Worm (Caenorhabditis elegans): ENCODE data around the gene npp-16.

npp-16 gene

DNA sequence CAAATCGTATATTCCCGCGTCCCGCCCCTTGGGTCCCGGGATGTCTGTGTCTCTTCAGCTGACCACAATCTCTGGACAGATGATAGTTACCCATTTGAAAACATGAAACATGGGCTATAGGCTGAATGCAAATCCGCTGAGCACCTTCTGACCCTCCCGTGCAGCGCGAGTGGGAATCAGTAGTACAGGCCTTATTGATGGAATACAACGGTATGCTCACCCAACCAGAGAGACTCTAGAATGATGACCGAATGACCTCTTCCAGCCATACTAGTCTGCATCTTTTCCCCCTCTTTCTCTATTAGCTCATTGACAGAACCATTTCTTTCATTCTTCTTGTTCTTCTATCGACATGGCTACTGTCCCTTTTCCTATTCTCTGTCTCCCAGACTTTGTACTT is 8.6 kb upstream of the npp-16 start, which contains the start of gene sdz-33:
Gene sdz-33 (plus strand): TSS at position 301 of the 400 bp plus-strand sequence.
- TF ChIP-seq ceh-90 (tag; optimal IDR thresholded peaks at IDR 0.05) (no peak), sup-37 (GFP tag; optimal IDR thresholded peaks at IDR 0.05) (no peak), dpl-1 (GFP tag; optimal IDR thresholded peaks at IDR 0.05) (no peak), lir-3 (tag; optimal IDR thresholded peaks at IDR 0.05; ENCODE audit: poor library complexity) (no peak), skn-1 (tag; optimal IDR thresholded peaks at IDR 0.05) (no peak), hlh-4 (tag; optimal IDR thresholded peaks at IDR 0.05) (no peak), snu-23 (GFP tag; optimal IDR thresholded peaks at IDR 0.05) (no peak), aha-1 (tag; optimal IDR thresholded peaks at IDR 0.05) (no peak), lsy-2 (tag; optimal IDR thresholded peaks at IDR 0.05) (no peak), zip-4 (GFP tag; optimal IDR thresholded peaks at IDR 0.05) (no peak), ceh-8 (GFP tag; optimal IDR thresholded peaks at IDR 0.05) (no peak), nhr-20 (tag; optimal IDR thresholded peaks at IDR 0.05) (no peak), swsn-7 (tag; optimal IDR thresholded peaks at IDR 0.05) (no peak), rnt-1 (tag; optimal IDR thresholded peaks at IDR 0.05) (no peak), C04F5.9 (tag; optimal IDR thresholded peaks at IDR 0.05) (no peak), sptf-1 (tag; optimal IDR thresholded peaks at IDR 0.05) (no peak), fkh-4 (tag; optimal IDR thresholded peaks at IDR 0.05; ENCODE audit: borderline replicate concordance) (no peak), ceh-88 (GFP tag; IDR thresholded peaks at IDR 0.05) (no peak), unc-130 (tag; optimal IDR thresholded peaks at IDR 0.05) (no peak)

DNA sequence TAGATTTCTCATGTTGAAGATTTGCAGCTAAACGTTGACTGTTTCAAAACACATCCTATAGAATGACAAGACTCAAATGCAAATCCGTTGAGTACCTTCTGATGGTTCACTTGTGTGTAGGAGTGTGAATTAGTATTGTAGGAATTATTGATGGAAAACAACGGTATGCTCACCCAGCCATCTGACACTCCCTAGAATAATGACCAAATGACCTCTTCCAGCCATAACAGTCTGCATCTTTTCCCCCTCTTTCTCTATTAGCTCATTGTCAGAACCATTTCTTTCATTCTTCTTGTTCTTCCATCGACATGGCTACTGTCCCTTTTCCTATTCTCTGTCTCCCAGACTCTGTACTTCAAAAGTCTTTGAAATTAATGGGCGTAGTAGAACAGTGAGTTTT is 7.1 kb upstream of the npp-16 start, which contains the start of gene fbxb-24:
Gene fbxb-24 (plus strand): TSS at position 301 of the 400 bp plus-strand sequence.
- TF ChIP-seq mdl-1 (tag; optimal IDR thresholded peaks at IDR 0.05): no peak
- no peak for TF ChIP-seq unc-86 (tag; optimal IDR thresholded peaks at IDR 0.05)
- no peak for TF ChIP-seq ama-1 (optimal IDR thresholded peaks at IDR 0.05)
- no peak for TF ChIP-seq Y116A8C.19 (tag; optimal IDR thresholded peaks at IDR 0.05; ENCODE audit: borderline replicate concordance)
- TF ChIP-seq jun-1 (tag; optimal IDR thresholded peaks at IDR 0.05): no peak
- no peak for TF ChIP-seq C16A3.4 (tag; optimal IDR thresholded peaks at IDR 0.05)

DNA sequence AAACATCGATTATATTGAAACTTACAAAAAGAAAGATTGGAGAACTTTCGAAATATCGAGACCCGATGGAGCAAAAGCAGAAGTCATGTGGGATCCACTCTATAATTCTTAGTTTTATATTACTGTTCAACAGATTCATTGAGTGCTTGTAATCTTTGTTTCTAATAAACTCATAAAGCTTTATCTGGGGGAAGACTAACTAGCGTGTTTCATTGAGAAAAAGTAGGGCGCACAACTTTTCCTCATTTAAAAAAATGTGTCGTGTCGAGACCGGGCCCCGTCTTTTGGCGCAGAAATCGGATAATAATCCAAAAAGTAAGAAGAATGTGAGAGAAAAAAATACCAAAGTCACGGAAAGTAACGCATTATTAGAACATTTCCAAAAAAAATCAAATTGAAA is 6.0 kb upstream of the npp-16 start, which contains the start of gene faah-4:
Gene faah-4 (minus strand): TSS at position 101 of the 400 bp plus-strand sequence.
- TF ChIP-seq rnt-1 (tag; optimal IDR thresholded peaks at IDR 0.05) (no peak), lin-39 (tag; optimal IDR thresholded peaks at IDR 0.05) (no peak), nhr-84 (tag; optimal IDR thresholded peaks at IDR 0.05) (no peak), aha-1 (tag; optimal IDR thresholded peaks at IDR 0.05) (no peak), hpl-2 (GFP tag; optimal IDR thresholded peaks at IDR 0.05) (no peak), egl-13 (tag; optimal IDR thresholded peaks at IDR 0.05) (no peak), efl-3 (GFP tag; optimal IDR thresholded peaks at IDR 0.05) (no peak)

DNA sequence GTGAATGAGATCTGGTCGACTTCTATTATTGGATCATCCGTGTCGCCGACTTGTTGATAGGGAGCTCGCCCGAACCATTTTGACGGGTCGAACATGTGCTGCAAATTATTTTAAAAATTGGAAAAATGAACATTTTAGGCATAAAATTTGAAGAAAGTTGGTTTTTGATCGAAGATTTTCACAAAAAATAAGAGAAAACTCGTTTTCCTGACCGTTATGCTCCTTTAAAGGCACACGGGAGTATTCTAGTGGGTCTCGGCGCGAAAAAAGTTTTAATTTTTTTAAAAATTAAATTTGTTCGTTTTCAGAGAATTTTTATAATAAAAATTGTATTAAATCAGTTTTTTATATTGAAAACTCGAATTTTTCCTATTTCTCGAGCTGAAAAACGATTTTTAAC is 1.5 kb upstream of the npp-16 start, which contains the start of gene Y56A3A.16:
Gene Y56A3A.16 (minus strand): TSS at position 101 of the 400 bp plus-strand sequence.
- no peak for TF ChIP-seq sup-37 (GFP tag; optimal IDR thresholded peaks at IDR 0.05)
- no peak for TF ChIP-seq nhr-84 (tag; optimal IDR thresholded peaks at IDR 0.05)
- no peak for TF ChIP-seq ama-1 (optimal IDR thresholded peaks at IDR 0.05)
- TF ChIP-seq tbx-2 (tag; optimal IDR thresholded peaks at IDR 0.05): no peak
- no peak for TF ChIP-seq C16A3.4 (tag; optimal IDR thresholded peaks at IDR 0.05)
- TF ChIP-seq nhr-20 (tag; optimal IDR thresholded peaks at IDR 0.05): no peak
- TF ChIP-seq nhr-11 (tag; optimal IDR thresholded peaks at IDR 0.05): no peak
- no peak for TF ChIP-seq alr-1 (tag; optimal IDR thresholded peaks at IDR 0.05; ENCODE audit: borderline replicate concordance)
- no peak for TF ChIP-seq hlh-17 (GFP tag; optimal IDR thresholded peaks at IDR 0.05; ENCODE audit: borderline replicate concordance)
- TF ChIP-seq nhr-77 (tag; optimal IDR thresholded peaks at IDR 0.05): no peak
- TF ChIP-seq aha-1 (tag; optimal IDR thresholded peaks at IDR 0.05): no peak
- no peak for TF ChIP-seq mab-9 (GFP tag; IDR thresholded peaks at IDR 0.05)
- no peak for TF ChIP-seq ztf-11 (tag; optimal IDR thresholded peaks at IDR 0.05)
- TF ChIP-seq mdl-1 (tag; optimal IDR thresholded peaks at IDR 0.05): no peak
- no peak for TF ChIP-seq ceh-8 (GFP tag; optimal IDR thresholded peaks at IDR 0.05)

All from whole organism, L1 larva.